Fruit fly (Drosophila melanogaster) whole organism, prepupa: ENCODE measurements around the gene CG15353.

Experiments
- Blimp-1 ChIP-seq: fragments of 200-800 bp; sonication (Bioruptor generic); optimal IDR thresholded peaks from 3 replicates; lab custom pipeline; 2017; ENCODE audit warnings: missing biosample characterization, missing genetic modification characterization, mild to moderate bottlenecking, moderate library complexity, missing genetic modification reagents
- CG10669 ChIP-seq: fragments of 200-800 bp; sonication (Bioruptor generic); optimal IDR thresholded peaks from 3 replicates; lab custom pipeline; 2018; ENCODE audit warnings: missing biosample characterization, mild to moderate bottlenecking, missing genetic modification characterization, moderate library complexity
- CG11294 ChIP-seq: fragments of 200-800 bp; sonication (Bioruptor generic); IDR thresholded peaks from 2 replicates; pipeline ENCODE4 v1.3.6; 2022; ENCODE audit warnings: missing biosample characterization, missing genetic modification characterization
- CG11762 ChIP-seq: fragments of 200-800 bp; sonication (Bioruptor generic); optimal IDR thresholded peaks from 3 replicates; lab custom pipeline; 2016; ENCODE audit warnings: missing biosample characterization, missing genetic modification characterization; ENCODE audit not compliant: insufficient read depth
- CG11902 ChIP-seq: fragments of 200-800 bp; sonication (Bioruptor generic); optimal IDR thresholded peaks from 3 replicates; lab custom pipeline; 2016; ENCODE audit warnings: missing biosample characterization, missing genetic modification characterization
- CG1621 ChIP-seq: fragments of 200-800 bp; sonication (Bioruptor generic); optimal IDR thresholded peaks from 3 replicates; lab custom pipeline; 2018; ENCODE audit warnings: missing biosample characterization, mild to moderate bottlenecking, missing genetic modification characterization
- CG16779 ChIP-seq: fragments of 200-800 bp; sonication (Bioruptor generic); optimal IDR thresholded peaks from 3 replicates; lab custom pipeline; 2017; ENCODE audit warnings: missing biosample characterization, mild to moderate bottlenecking, missing genetic modification characterization
- CG31627 ChIP-seq: fragments of 200-800 bp; sonication (Bioruptor generic); optimal IDR thresholded peaks from 3 replicates; lab custom pipeline; 2016; ENCODE audit warnings: missing biosample characterization, missing genetic modification characterization
- CG32006 ChIP-seq: fragments of 200-800 bp; sonication (Bioruptor generic); optimal IDR thresholded peaks from 3 replicates; lab custom pipeline; 2017; ENCODE audit warnings: missing biosample characterization, mild to moderate bottlenecking, missing genetic modification characterization
- CG34406 ChIP-seq: fragments of 200-800 bp; sonication (Bioruptor generic); optimal IDR thresholded peaks from 3 replicates; lab custom pipeline; 2016; ENCODE audit warnings: missing biosample characterization, missing genetic modification characterization
- CG3919 ChIP-seq: fragments of 200-800 bp; sonication (Bioruptor generic); optimal IDR thresholded peaks from 3 replicates; lab custom pipeline; 2016; ENCODE audit warnings: missing biosample characterization, missing genetic modification characterization
- CG6792 ChIP-seq: fragments of 200-800 bp; sonication (Bioruptor generic); optimal IDR thresholded peaks from 3 replicates; lab custom pipeline; 2016; ENCODE audit warnings: missing biosample characterization, missing genetic modification characterization
- CG6808 ChIP-seq: fragments of 200-800 bp; sonication (Bioruptor generic); optimal IDR thresholded peaks from 3 replicates; lab custom pipeline; 2017; ENCODE audit warnings: missing biosample characterization, missing genetic modification characterization, mild to moderate bottlenecking, moderate library complexity, missing genetic modification reagents
- CG6854 ChIP-seq: fragments of 200-800 bp; sonication (Bioruptor generic); optimal IDR thresholded peaks from 2 replicates; lab custom pipeline; 2017; ENCODE audit warnings: missing biosample characterization, mild to moderate bottlenecking, missing genetic modification characterization
- CG8119 ChIP-seq: fragments of 200-800 bp; sonication (Bioruptor generic); IDR thresholded peaks from 3 replicates; pipeline ENCODE4 v1.3.6; 2022; ENCODE audit warnings: missing biosample characterization, missing genetic modification characterization
- CG8319 ChIP-seq: fragments of 200-800 bp; sonication (Bioruptor generic); optimal IDR thresholded peaks from 3 replicates; lab custom pipeline; 2016; ENCODE audit warnings: missing biosample characterization, missing genetic modification characterization
- CG8632 ChIP-seq: fragments of 200-800 bp; sonication (Bioruptor generic); optimal IDR thresholded peaks from 3 replicates; lab custom pipeline; 2016; ENCODE audit warnings: missing biosample characterization, missing genetic modification characterization
- CG9139 ChIP-seq: fragments of 200-800 bp; sonication (Bioruptor generic); optimal IDR thresholded peaks from 3 replicates; lab custom pipeline; 2017; ENCODE audit warnings: missing biosample characterization, mild to moderate bottlenecking, missing genetic modification characterization
- Eip78C ChIP-seq: fragments of 200-800 bp; sonication (Bioruptor generic); peaks from one replicate; lab custom pipeline; 2016; ENCODE audit warnings: missing biosample characterization, missing genetic modification characterization
- Eip93F ChIP-seq: fragments of 200-800 bp; sonication (Bioruptor generic); optimal IDR thresholded peaks from 2 replicates; lab custom pipeline; 2016; ENCODE audit warnings: missing biosample characterization, mild to moderate bottlenecking, missing genetic modification characterization
- Ets21C ChIP-seq: fragments of 200-800 bp; sonication (Bioruptor generic); optimal IDR thresholded peaks from 3 replicates; lab custom pipeline; 2016; ENCODE audit warnings: missing biosample characterization, missing genetic modification characterization
- Hr39 ChIP-seq: fragments of 200-800 bp; sonication (Bioruptor generic); optimal IDR thresholded peaks from 2 replicates; lab custom pipeline; 2016; ENCODE audit warnings: missing biosample characterization, missing genetic modification characterization
- Hr4 ChIP-seq: fragments of 200-800 bp; sonication (Bioruptor generic); optimal IDR thresholded peaks from 3 replicates; lab custom pipeline; 2016; ENCODE audit warnings: missing biosample characterization, missing genetic modification characterization
- Met ChIP-seq: fragments of 200-800 bp; sonication (Bioruptor generic); optimal IDR thresholded peaks from 3 replicates; lab custom pipeline; 2016; ENCODE audit warnings: missing biosample characterization, missing genetic modification characterization
- OdsH ChIP-seq: fragments of 200-800 bp; sonication (Bioruptor generic); optimal IDR thresholded peaks from 3 replicates; lab custom pipeline; 2016; ENCODE audit warnings: missing biosample characterization, missing genetic modification characterization
- Sox15 ChIP-seq: fragments of 200-800 bp; sonication (Bioruptor generic); optimal IDR thresholded peaks from 3 replicates; lab custom pipeline; 2016; ENCODE audit warnings: missing biosample characterization, missing genetic modification characterization
- cyc ChIP-seq: fragments of 200-800 bp; sonication (Bioruptor generic); optimal IDR thresholded peaks from 3 replicates; lab custom pipeline; 2016; ENCODE audit warnings: missing biosample characterization, missing genetic modification characterization
- dsx ChIP-seq: fragments of 200-800 bp; optimal IDR thresholded peaks from 3 replicates; lab custom pipeline; 2019; ENCODE audit warnings: missing biosample characterization, mild to moderate bottlenecking, missing genetic modification characterization, moderate library complexity; ENCODE audit not compliant: poor library complexity, severe bottlenecking
- esn ChIP-seq: fragments of 200-800 bp; sonication (Bioruptor generic); optimal IDR thresholded peaks from 2 replicates; lab custom pipeline; 2016; ENCODE audit warnings: missing biosample characterization, mild to moderate bottlenecking, missing genetic modification characterization, moderate library complexity
- lz ChIP-seq: fragments of 200-800 bp; sonication (Bioruptor generic); optimal IDR thresholded peaks from 3 replicates; lab custom pipeline; 2016; ENCODE audit warnings: missing biosample characterization, missing genetic modification characterization
- net ChIP-seq: fragments of 200-800 bp; sonication (Bioruptor generic); optimal IDR thresholded peaks from 3 replicates; lab custom pipeline; 2016; ENCODE audit warnings: missing biosample characterization, missing genetic modification characterization
- salr ChIP-seq, 2 experiments: fragments of 200-800 bp; sonication (Bioruptor generic); optimal IDR thresholded peaks; 3 replicates each; lab custom pipeline; 2016 to 2018; ENCODE audit warnings: missing biosample characterization in 2 of 2, missing genetic modification characterization in 2 of 2, mild to moderate bottlenecking in 1 of 2
- spab ChIP-seq: fragments of 200-800 bp; sonication (Bioruptor generic); optimal IDR thresholded peaks from 2 replicates; lab custom pipeline; 2017; ENCODE audit warnings: missing biosample characterization, mild to moderate bottlenecking, missing genetic modification characterization, missing genetic modification reagents
- svp ChIP-seq: fragments of 200-800 bp; sonication (Bioruptor generic); peaks from one replicate; lab custom pipeline; 2016; ENCODE audit warnings: missing biosample characterization, missing genetic modification characterization
- topi ChIP-seq: fragments of 200-800 bp; sonication (Bioruptor generic); optimal IDR thresholded peaks from 3 replicates; lab custom pipeline; 2016; ENCODE audit warnings: missing biosample characterization, missing genetic modification characterization

The CG15353 gene

DNA sequence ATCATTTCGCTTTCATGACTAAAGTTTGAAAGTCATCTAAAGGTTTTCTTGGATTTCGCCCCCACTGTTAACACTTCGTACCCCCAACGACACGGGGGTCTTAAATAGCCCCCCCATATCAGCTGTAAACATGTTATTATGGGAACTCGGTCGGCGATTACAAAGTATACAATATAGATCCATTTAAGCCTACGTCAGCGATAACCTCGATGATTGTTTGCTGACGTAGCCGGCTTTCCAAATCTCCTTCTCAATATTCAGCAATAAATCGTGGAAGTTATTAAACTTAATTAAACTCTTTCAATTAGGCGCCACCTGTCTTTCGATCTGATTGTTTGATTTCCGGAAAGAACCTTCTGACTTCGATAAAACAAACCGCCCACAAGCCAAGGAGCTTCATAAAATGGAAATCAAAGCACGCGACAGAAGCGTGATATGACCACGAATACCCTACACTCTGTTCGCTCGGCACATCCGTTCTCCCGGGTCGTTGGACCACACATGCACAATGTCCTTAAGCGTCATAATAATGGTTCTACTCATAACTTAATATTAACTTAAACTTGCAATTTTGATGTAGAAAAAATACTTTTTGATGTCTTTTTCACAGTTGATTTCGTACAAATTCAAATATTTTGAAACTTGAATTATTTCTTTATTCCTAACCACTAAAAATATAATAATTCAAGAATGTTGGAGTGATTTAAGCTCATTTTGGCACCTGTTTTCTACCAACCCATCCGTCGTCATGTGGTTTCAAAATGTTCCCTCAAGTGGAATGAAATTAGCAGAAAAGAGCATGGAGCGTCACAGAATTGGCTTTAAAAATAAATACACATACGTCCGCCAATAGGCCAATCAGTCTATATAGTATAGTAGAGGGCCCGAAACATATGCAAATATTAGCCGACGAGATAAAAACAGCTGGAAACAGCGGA is 20.4 kb downstream of the CG15353 start (continued):
- peak; percentile 49 for TF ChIP-seq net (GFP tag; lab: Kevin White, UChicago)
- peak; percentile 70 for TF ChIP-seq Met (GFP tag; lab: Kevin White, UChicago)
- TF ChIP-seq CG34406 (GFP tag; lab: Kevin White, UChicago): peak; percentile 55
- TF ChIP-seq cyc (GFP tag; lab: Kevin White, UChicago): peak; percentile 44
- TF ChIP-seq Ets21C (GFP tag; lab: Kevin White, UChicago): peak; percentile 60
- no peak for TF ChIP-seq salr (GFP tag; optimal IDR thresholded peaks at IDR 0.05; lab: Kevin White, UChicago)
- TF ChIP-seq lz (GFP tag; lab: Kevin White, UChicago): peak; percentile 69
- TF ChIP-seq topi (GFP tag; lab: Kevin White, UChicago): peak; percentile 54
- peak; percentile 64 for TF ChIP-seq Hr39
- peak; percentile 0 for TF ChIP-seq CG6808 (GFP tag; lab: Kevin White, UChicago)
- TF ChIP-seq CG6792 (GFP tag; lab: Kevin White, UChicago): peak; percentile 51
- TF ChIP-seq CG11902: peak; percentile 8
- TF ChIP-seq CG6854 (GFP tag; lab: Kevin White, UChicago): no peak
- TF ChIP-seq svp: peak; percentile 98
- TF ChIP-seq Hr4 (GFP tag; lab: Kevin White, UChicago): peak; percentile 58
- peak; percentile 47 for TF ChIP-seq CG11762 (GFP tag; lab: Kevin White, UChicago)
- peak; percentile 39; the same call in 1 of the 3 replicates for TF ChIP-seq CG8119 (GFP tag; lab: Robert Waterston, UW)
- TF ChIP-seq CG9139 (GFP tag; lab: Kevin White, UChicago): no peak
- TF ChIP-seq Sox15: no peak
- peak; percentile 34 for TF ChIP-seq CG1621 (tag; lab: Kevin White, UChicago)
- TF ChIP-seq CG11294: peak; percentile 22; the same call in 1 of the 2 replicates
- peak; percentile 36 for TF ChIP-seq CG8632
- TF ChIP-seq spab (GFP tag; lab: Kevin White, UChicago): no peak
- TF ChIP-seq OdsH (GFP tag; lab: Kevin White, UChicago): peak; percentile 60
- no peak for TF ChIP-seq CG8319 (GFP tag; lab: Kevin White, UChicago)
- TF ChIP-seq CG3919 (GFP tag; lab: Kevin White, UChicago): peak; percentile 64
- TF ChIP-seq CG16779 (tag; lab: Kevin White, UChicago): no peak
- peak; percentile 40 for TF ChIP-seq CG10669 (GFP tag; lab: Kevin White, UChicago)

DNA sequence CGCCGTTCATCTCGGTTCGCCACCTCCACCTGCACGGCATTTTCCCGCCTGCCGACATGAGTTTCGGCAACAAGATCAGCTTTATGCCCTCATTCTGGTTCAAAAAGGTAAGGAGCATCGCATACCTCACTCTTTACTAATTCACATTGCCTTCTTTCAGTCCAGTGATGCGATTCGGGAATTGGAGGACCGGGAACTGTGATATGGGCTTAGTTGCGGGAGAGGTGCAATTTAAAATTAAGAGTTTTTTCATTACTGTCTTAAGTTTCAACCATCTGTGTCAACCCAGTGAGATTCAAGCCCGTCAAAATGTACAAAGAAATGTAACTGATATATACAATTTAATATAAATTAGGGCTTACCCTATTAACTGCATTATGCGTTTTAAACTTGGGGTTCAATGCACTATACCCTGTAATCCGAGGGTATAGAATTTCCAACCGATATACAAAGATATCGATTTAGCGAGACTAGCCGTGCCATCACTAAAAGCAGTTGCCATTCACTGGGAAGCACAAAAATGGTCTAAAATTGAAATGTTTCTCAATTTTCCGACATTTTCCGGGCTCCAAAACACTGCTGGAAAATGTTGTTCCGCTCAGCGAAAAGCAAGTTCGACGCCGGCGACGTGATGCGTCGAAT is 25.1 kb downstream of the CG15353 start, which contains the start of gene CG7289:
CG7289 (plus strand) TSS at position 492 of the 642 bp plus-strand sequence.
- TF ChIP-seq esn (GFP tag; lab: Kevin White, UChicago): peak; percentile 35
- no peak for TF ChIP-seq Hr39
- peak; percentile 4 for TF ChIP-seq Eip93F (GFP tag; lab: Kevin White, UChicago)
- TF ChIP-seq svp: no peak
- TF ChIP-seq CG31627 (GFP tag; lab: Kevin White, UChicago): peak; percentile 12
- TF ChIP-seq Blimp-1 (GFP tag; lab: Kevin White, UChicago): no peak
- TF ChIP-seq dsx (GFP tag; lab: Kevin White, UChicago): peak; percentile 9
- peak; percentile 11 for TF ChIP-seq topi (GFP tag; lab: Kevin White, UChicago)
- TF ChIP-seq CG32006 (GFP tag; lab: Kevin White, UChicago): peak; percentile 10
- TF ChIP-seq lz (GFP tag; lab: Kevin White, UChicago): peak; percentile 29
- peak; percentile 46 for TF ChIP-seq Hr4 (GFP tag; lab: Kevin White, UChicago)
- TF ChIP-seq cyc (GFP tag; lab: Kevin White, UChicago): no peak
- peak; percentile 29 for TF ChIP-seq Eip78C (GFP tag; lab: Kevin White, UChicago)
